Worm (Caenorhabditis elegans): ENCODE measurements around the gene F32E10.9.

The F32E10.9 gene

DNA sequence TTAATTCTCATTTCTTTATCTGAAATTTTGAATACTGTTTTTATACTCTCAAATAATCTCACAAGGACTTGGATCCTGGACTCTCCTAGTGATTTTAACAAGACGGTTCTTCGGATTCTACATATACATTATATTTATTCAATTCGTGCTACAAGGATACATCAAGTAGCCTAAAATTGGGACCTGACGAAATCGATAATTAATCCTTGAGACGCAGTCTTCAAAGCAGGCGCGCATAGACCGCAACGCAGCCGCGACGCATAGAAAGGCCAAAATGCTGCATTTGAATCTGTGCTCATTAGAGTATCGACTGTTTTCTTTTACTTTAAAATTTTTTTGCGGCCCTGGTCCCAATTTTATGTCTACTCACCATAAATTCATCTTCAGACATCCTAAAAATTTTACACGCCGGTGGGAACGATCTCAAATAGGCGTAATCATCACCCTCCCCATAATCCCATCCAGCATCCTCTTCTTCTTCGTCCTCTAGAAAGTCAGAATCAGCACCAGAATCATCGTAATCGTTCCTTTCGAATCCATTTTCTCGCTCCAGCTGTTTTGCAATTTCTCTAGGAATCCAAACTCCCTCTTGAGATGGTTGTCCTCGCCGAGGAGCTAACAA is 11.5 kb upstream of the F32E10.9 start, which contains the start of gene cec-4:
Gene cec-4, plus strand, starts transcription at position 572 of the 622 bp plus-strand sequence.
- peak; percentile 8 for TF ChIP-seq ceh-63 (GFP tag; optimal IDR thresholded peaks at IDR 0.05)
- TF ChIP-seq vab-15 (tag; optimal IDR thresholded peaks at IDR 0.05) = no peak
- TF ChIP-seq efl-1 (optimal IDR thresholded peaks at IDR 0.05) = peak in 1 of 2 experiments; percentile 15
- no peak for TF ChIP-seq efl-1 (GFP tag; optimal IDR thresholded peaks at IDR 0.05 in 1 of 2)
- no peak for TF ChIP-seq mab-9 (GFP tag; IDR thresholded peaks at IDR 0.05)

DNA sequence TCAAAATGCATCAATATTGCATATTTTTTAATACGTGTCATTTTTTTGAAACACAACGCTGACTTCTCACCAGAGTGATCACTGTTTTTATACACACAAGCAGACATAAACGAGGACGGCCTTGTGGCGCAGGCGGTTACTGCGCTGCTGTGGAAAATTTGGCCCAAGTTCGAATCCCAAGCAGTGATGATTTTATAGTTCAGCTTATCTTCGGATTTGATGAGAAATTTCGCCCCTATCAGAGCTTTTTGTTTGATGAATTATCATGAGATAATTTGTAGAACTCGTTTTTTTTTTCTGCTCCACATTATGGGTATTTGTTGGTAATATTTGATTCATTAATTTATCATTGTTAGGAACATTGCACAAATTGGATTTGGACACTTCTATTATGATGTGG is 10.2 kb upstream of the F32E10.9 start:
- TF ChIP-seq rnt-1 (tag; optimal IDR thresholded peaks at IDR 0.05) = peak; percentile 65
- TF ChIP-seq pax-3 (tag; optimal IDR thresholded peaks at IDR 0.05) = peak; percentile 14
- no peak for TF ChIP-seq ceh-8 (GFP tag; optimal IDR thresholded peaks at IDR 0.05)
- peak; percentile 54 for TF ChIP-seq fos-1 (tag; optimal IDR thresholded peaks at IDR 0.05)
- TF ChIP-seq nhr-47 (tag; optimal IDR thresholded peaks at IDR 0.05) = peak; percentile 79
- peak; percentile 69 for TF ChIP-seq swsn-7 (tag; optimal IDR thresholded peaks at IDR 0.05)
- TF ChIP-seq fkh-4 (tag; optimal IDR thresholded peaks at IDR 0.05; ENCODE audit: borderline replicate concordance) = no peak
- peak; percentile 83 for TF ChIP-seq snu-23 (GFP tag; optimal IDR thresholded peaks at IDR 0.05)
- TF ChIP-seq grh-1 (GFP tag; IDR thresholded peaks at IDR 0.05) = peak; percentile 35; the same call in 1 of the 2 replicates
- TF ChIP-seq unc-130 (tag; optimal IDR thresholded peaks at IDR 0.05) = peak; percentile 70
- peak; percentile 35 for TF ChIP-seq elt-2 (tag; optimal IDR thresholded peaks at IDR 0.05)
- TF ChIP-seq ceh-63 (GFP tag; optimal IDR thresholded peaks at IDR 0.05) = no peak
- no peak for TF ChIP-seq nhr-84 (tag; optimal IDR thresholded peaks at IDR 0.05)
- peak; percentile 33 for TF ChIP-seq tbx-2 (tag; optimal IDR thresholded peaks at IDR 0.05)
- no peak for TF ChIP-seq hlh-4 (tag; optimal IDR thresholded peaks at IDR 0.05)
- peak; percentile 76 for TF ChIP-seq nhr-90 (tag; optimal IDR thresholded peaks at IDR 0.05; ENCODE audit: poor library complexity)
- peak; percentile 64 for TF ChIP-seq xbp-1 (tag; optimal IDR thresholded peaks at IDR 0.05)
- peak; percentile 53 to 60 for TF ChIP-seq efl-1 (optimal IDR thresholded peaks at IDR 0.05)
- TF ChIP-seq efl-1 (GFP tag; optimal IDR thresholded peaks at IDR 0.05 in 1 of 2) = peak; percentile 52 to 95
- no peak for TF ChIP-seq aha-1 (tag; optimal IDR thresholded peaks at IDR 0.05)
- no peak for TF ChIP-seq mab-9 (GFP tag; IDR thresholded peaks at IDR 0.05)
- no peak for TF ChIP-seq Y116A8C.19 (tag; optimal IDR thresholded peaks at IDR 0.05; ENCODE audit: borderline replicate concordance)
- TF ChIP-seq efl-3 (GFP tag; optimal IDR thresholded peaks at IDR 0.05) = no peak
- TF ChIP-seq nhr-85 (tag) = no peak
- TF ChIP-seq sup-37 (GFP tag; optimal IDR thresholded peaks at IDR 0.05) = peak; percentile 23
- TF ChIP-seq nhr-71 (tag; optimal IDR thresholded peaks at IDR 0.05) = peak; percentile 75
- TF ChIP-seq unc-86 (tag; optimal IDR thresholded peaks at IDR 0.05) = peak; percentile 17
- no peak for TF ChIP-seq nhr-76 (tag; optimal IDR thresholded peaks at IDR 0.05)
- TF ChIP-seq unc-62 (GFP tag; optimal IDR thresholded peaks at IDR 0.05) = no peak
- TF ChIP-seq aly-2 (tag; optimal IDR thresholded peaks at IDR 0.05) = peak; percentile 77
- peak; percentile 47 for TF ChIP-seq jun-1 (tag; optimal IDR thresholded peaks at IDR 0.05)
- TF ChIP-seq lin-15B (tag; optimal IDR thresholded peaks at IDR 0.05) = peak; percentile 15
- no peak for TF ChIP-seq ama-1 (optimal IDR thresholded peaks at IDR 0.05)
- peak; percentile 50 for TF ChIP-seq hpl-2 (GFP tag; optimal IDR thresholded peaks at IDR 0.05)
- TF ChIP-seq ceh-82 (tag; optimal IDR thresholded peaks at IDR 0.05) = peak; percentile 37 to 73 (median 62)
- no peak for TF ChIP-seq lin-14 (GFP tag; optimal IDR thresholded peaks at IDR 0.05)
- peak; percentile 38 for TF ChIP-seq egl-13 (tag; optimal IDR thresholded peaks at IDR 0.05)
- TF ChIP-seq nhr-20 (tag; optimal IDR thresholded peaks at IDR 0.05) = peak; percentile 59
- TF ChIP-seq pqm-1 (tag; optimal IDR thresholded peaks at IDR 0.05) = no peak
- TF ChIP-seq ztf-11 (tag; optimal IDR thresholded peaks at IDR 0.05) = no peak
- no peak for TF ChIP-seq isw-1 (GFP tag; IDR thresholded peaks at IDR 0.05)
- TF ChIP-seq egl-27 (tag; optimal IDR thresholded peaks at IDR 0.05) = no peak
- no peak for TF ChIP-seq alr-1 (tag; optimal IDR thresholded peaks at IDR 0.05; ENCODE audit: borderline replicate concordance)
- peak; percentile 54 for TF ChIP-seq ztf-4 (tag; optimal IDR thresholded peaks at IDR 0.05)
- no peak for TF ChIP-seq nhr-28 (tag; optimal IDR thresholded peaks at IDR 0.05)
- no peak for TF ChIP-seq nhr-11 (tag; optimal IDR thresholded peaks at IDR 0.05)
- peak; percentile 45 for TF ChIP-seq F16B12.6 (tag; optimal IDR thresholded peaks at IDR 0.05)
- TF ChIP-seq nhr-12 (tag; optimal IDR thresholded peaks at IDR 0.05) = no peak
- TF ChIP-seq nhr-237 (tag; optimal IDR thresholded peaks at IDR 0.05) = no peak
